Worm (Caenorhabditis elegans) whole organism, mixed stage, embryonic: ENCODE measurements around the gene Y42G9A.2.

ENCODE experiments used
- bed-3 ChIP-seq: fragments of 200-800 bp; sonication (Bioruptor generic); optimal IDR thresholded peaks from 3 replicates; lab custom pipeline; 2018; ENCODE audit warnings: mild to moderate bottlenecking, missing genetic modification characterization, moderate library complexity, missing compliant biosample characterization
- blmp-1 ChIP-seq: fragments of 150-350 bp; optimal IDR thresholded peaks from 2 replicates; lab custom pipeline; 2014; ENCODE audit warnings: missing biosample characterization, missing genetic modification characterization
- ceh-43 ChIP-seq: fragments of 200-800 bp; sonication (Bioruptor generic); optimal IDR thresholded peaks from 2 replicates; lab custom pipeline; 2018; ENCODE audit warnings: mild to moderate bottlenecking, missing genetic modification characterization, moderate library complexity, missing compliant biosample characterization
- ceh-83 ChIP-seq: fragments of 200-800 bp; sonication (Bioruptor generic); optimal IDR thresholded peaks from 2 replicates; lab custom pipeline; 2018; ENCODE audit warnings: mild to moderate bottlenecking, missing genetic modification characterization, missing compliant biosample characterization
- ces-1 ChIP-seq: fragments of 150-350 bp; optimal IDR thresholded peaks from 2 replicates; lab custom pipeline; 2014; ENCODE audit warnings: missing biosample characterization, missing genetic modification reagents, missing genetic modification characterization
- drap-1 ChIP-seq: fragments of 200-800 bp; sonication (Bioruptor generic); optimal IDR thresholded peaks from 3 replicates; lab custom pipeline; 2018; ENCODE audit warnings: mild to moderate bottlenecking, missing genetic modification characterization, missing compliant biosample characterization
- elt-1 ChIP-seq: sonication (generic microtip); optimal IDR thresholded peaks from 2 replicates; lab custom pipeline; 2017; ENCODE audit warnings: missing genetic modification characterization, mild to moderate bottlenecking, missing compliant biosample characterization, antibody characterized with exemption, moderate library complexity, borderline replicate concordance; ENCODE audit not compliant: insufficient read depth
- flh-1 ChIP-seq: fragments of 200-800 bp; sonication (Bioruptor generic); optimal IDR thresholded peaks from 2 replicates; lab custom pipeline; 2018; ENCODE audit warnings: mild to moderate bottlenecking, missing genetic modification characterization, moderate library complexity, missing compliant biosample characterization
- ham-2 ChIP-seq: fragments of 200-800 bp; sonication (Bioruptor generic); optimal IDR thresholded peaks from 2 replicates; lab custom pipeline; 2018; ENCODE audit warnings: mild to moderate bottlenecking, missing genetic modification characterization, missing compliant biosample characterization
- hlh-1 ChIP-seq: fragments of 150-350 bp; optimal IDR thresholded peaks from 2 replicates; lab custom pipeline; 2014; ENCODE audit warnings: missing biosample characterization, missing genetic modification reagents, missing genetic modification characterization
- lsy-2 ChIP-seq: fragments of 150-350 bp; optimal IDR thresholded peaks from 2 replicates; lab custom pipeline; 2014; ENCODE audit warnings: missing biosample characterization, missing genetic modification characterization
- mab-5 ChIP-seq: fragments of 150-350 bp; optimal IDR thresholded peaks from 2 replicates; lab custom pipeline; 2014; ENCODE audit warnings: missing biosample characterization, missing genetic modification characterization
- mls-2 ChIP-seq: sonication (generic microtip); optimal IDR thresholded peaks from 2 replicates; lab custom pipeline; 2016; ENCODE audit warnings: mild to moderate bottlenecking, missing genetic modification characterization, moderate library complexity, missing compliant biosample characterization
- nhr-12 ChIP-seq: fragments of 150-350 bp; optimal IDR thresholded peaks from 2 replicates; lab custom pipeline; 2014; ENCODE audit warnings: missing biosample characterization, missing genetic modification characterization
- nhr-2 ChIP-seq: fragments of 150-350 bp; optimal IDR thresholded peaks from 2 replicates; lab custom pipeline; 2014; ENCODE audit warnings: missing biosample characterization, missing genetic modification characterization
- nhr-237 ChIP-seq: fragments of 150-350 bp; optimal IDR thresholded peaks from 2 replicates; lab custom pipeline; 2014; ENCODE audit warnings: missing biosample characterization, missing genetic modification characterization
- nhr-28 ChIP-seq: fragments of 150-350 bp; optimal IDR thresholded peaks from 2 replicates; lab custom pipeline; 2014; ENCODE audit warnings: missing biosample characterization, missing genetic modification characterization
- nhr-76 ChIP-seq: sonication (generic microtip); optimal IDR thresholded peaks from 2 replicates; lab custom pipeline; 2017; ENCODE audit warnings: missing biosample characterization, missing genetic modification characterization
- sem-2 ChIP-seq: fragments of 200-800 bp; sonication (Bioruptor generic); optimal IDR thresholded peaks from 2 replicates; lab custom pipeline; 2018; ENCODE audit warnings: mild to moderate bottlenecking, missing genetic modification characterization, missing compliant biosample characterization
- snpc-4 ChIP-seq: fragments of 150-350 bp; optimal IDR thresholded peaks from 2 replicates; lab custom pipeline; 2014; ENCODE audit warnings: missing biosample characterization, missing genetic modification characterization
- sptf-1 ChIP-seq: sonication (generic microtip); optimal IDR thresholded peaks from 2 replicates; lab custom pipeline; 2017; ENCODE audit warnings: mild to moderate bottlenecking, missing genetic modification characterization, moderate library complexity, missing compliant biosample characterization
- tbx-8 ChIP-seq: fragments of 200-800 bp; sonication (Bioruptor generic); optimal IDR thresholded peaks from 2 replicates; lab custom pipeline; 2018; ENCODE audit warnings: mild to moderate bottlenecking, missing genetic modification characterization, moderate library complexity, missing compliant biosample characterization
- unc-120 ChIP-seq: sonication (generic microtip); optimal IDR thresholded peaks from 2 replicates; lab custom pipeline; 2017; ENCODE audit warnings: missing genetic modification characterization, missing compliant biosample characterization; ENCODE audit not compliant: poor library complexity, severe bottlenecking
- unc-39 ChIP-seq: fragments of 150-350 bp; optimal IDR thresholded peaks from 2 replicates; lab custom pipeline; 2014; ENCODE audit warnings: missing biosample characterization, missing genetic modification characterization
- unc-62 ChIP-seq: fragments of 150-350 bp; optimal IDR thresholded peaks from 2 replicates; lab custom pipeline; 2014; ENCODE audit warnings: missing biosample characterization, missing genetic modification reagents, missing genetic modification characterization
- zip-8 ChIP-seq: fragments of 150-350 bp; optimal IDR thresholded peaks from 2 replicates; lab custom pipeline; 2014; ENCODE audit warnings: missing biosample characterization, missing genetic modification characterization
- ztf-11 ChIP-seq: fragments of 150-350 bp; optimal IDR thresholded peaks from 2 replicates; lab custom pipeline; 2014; ENCODE audit warnings: missing biosample characterization, missing genetic modification characterization

Gene Y42G9A.2

DNA sequence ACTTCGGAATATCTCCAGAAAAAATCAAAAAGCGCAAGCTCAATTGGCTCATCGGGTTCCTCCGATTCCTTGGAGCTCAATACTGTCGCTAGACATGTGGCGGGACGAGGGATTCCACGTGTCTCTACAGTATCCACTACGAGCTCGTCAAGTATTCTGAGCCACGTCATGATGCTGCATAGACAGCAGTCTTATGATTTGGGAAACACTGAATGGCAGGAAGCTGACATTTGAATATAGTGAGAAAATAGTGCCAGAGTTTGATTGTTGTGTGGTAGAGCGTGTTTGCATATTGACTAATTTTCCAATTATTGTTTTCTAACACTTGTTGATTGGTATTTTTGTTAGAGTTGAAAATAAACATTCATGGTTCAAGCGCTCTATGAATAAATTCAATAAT, 15.4 kb downstream of the Y42G9A.2 start:
- TF ChIP-seq zip-8 (tag; lab: Kevin White, UChicago) (no peak), hlh-1 (no peak), nhr-2 (tag; lab: Kevin White, UChicago) (no peak), ceh-43 (GFP tag; lab: Kevin White, UChicago) (no peak)

DNA sequence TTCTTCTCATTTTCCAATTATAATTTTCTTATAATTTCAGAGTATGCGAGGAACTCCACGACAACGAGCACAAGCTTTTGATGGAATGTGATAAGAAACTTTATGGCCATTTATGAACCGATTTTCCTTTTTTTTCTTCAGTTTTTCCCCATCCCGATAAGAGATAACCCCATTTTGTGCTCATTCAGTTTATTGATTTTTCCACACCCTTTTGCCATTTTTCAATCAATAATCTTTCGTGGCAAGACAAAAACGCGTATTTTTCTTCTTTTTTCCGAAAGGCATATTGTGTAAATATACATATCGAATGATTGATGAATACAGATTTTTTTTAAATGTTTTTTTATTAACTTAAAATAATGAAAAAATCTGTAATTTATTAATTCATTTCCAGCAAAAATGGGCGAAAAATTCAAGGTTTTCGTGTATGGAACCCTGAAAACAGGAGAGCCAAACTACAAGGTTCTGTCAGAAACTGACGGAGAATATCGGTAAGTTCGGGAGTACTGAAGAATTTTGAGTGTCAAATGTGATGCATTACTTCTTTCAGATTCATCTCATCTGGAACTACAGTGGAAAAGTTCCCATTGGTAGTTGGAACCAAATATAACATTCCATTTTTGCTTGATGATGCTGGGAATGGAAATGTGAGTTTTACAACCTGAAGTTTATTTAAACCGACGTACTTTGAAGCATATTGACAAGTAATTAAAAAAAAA, 16.4 kb downstream of the Y42G9A.2 start, which contains the start of gene F42A10.9:
Gene F42A10.9 (plus strand): TSS at position 321 of the 719 bp plus-strand sequence.
- no peak for TF ChIP-seq unc-39 (tag; lab: Kevin White, UChicago)
- no peak for TF ChIP-seq nhr-2 (tag; lab: Kevin White, UChicago)
- TF ChIP-seq sem-2 (GFP tag; lab: Kevin White, UChicago): no peak
- no peak for TF ChIP-seq drap-1
- TF ChIP-seq nhr-28 (tag; lab: Kevin White, UChicago): no peak
- TF ChIP-seq ztf-11 (tag; lab: Kevin White, UChicago): no peak
- no peak for TF ChIP-seq nhr-76 (tag; lab: Kevin White, UChicago)
- TF ChIP-seq tbx-8: no peak

DNA sequence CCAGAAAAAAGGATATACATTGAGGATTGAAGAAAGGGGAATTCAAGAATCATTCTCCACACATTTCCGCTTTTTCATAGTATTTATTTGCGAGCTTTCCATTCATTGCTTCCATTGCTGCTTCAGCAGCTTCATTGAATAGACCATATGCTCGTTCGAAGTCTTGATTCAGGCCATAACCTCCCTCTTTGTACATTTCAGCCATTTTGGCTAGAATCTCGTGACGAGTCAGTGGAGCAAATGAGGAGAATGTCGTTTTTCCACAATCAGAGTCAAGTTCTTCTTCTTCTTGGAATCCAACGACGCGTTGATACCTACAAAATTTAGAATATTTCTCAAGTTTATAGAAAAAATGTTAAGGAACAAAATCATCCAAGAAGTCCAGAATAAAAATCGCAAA, 17.3 kb downstream of the Y42G9A.2 start:
- TF ChIP-seq tbx-8: no peak
- TF ChIP-seq elt-1 (tag; lab: Kevin White, UChicago): no peak
- no peak for TF ChIP-seq mls-2
- no peak for TF ChIP-seq nhr-12 (tag; lab: Kevin White, UChicago)
- TF ChIP-seq ceh-83 (GFP tag; lab: Kevin White, UChicago): no peak
- no peak for TF ChIP-seq nhr-76 (tag; lab: Kevin White, UChicago)
- no peak for TF ChIP-seq unc-120
- no peak for TF ChIP-seq unc-62 (GFP tag; lab: Kevin White, UChicago)
- no peak for TF ChIP-seq ham-2
- no peak for TF ChIP-seq nhr-237 (tag; lab: Kevin White, UChicago)
- TF ChIP-seq snpc-4 (tag; lab: Kevin White, UChicago): no peak
- TF ChIP-seq hlh-1: no peak
- TF ChIP-seq lsy-2 (tag; lab: Kevin White, UChicago): no peak

DNA sequence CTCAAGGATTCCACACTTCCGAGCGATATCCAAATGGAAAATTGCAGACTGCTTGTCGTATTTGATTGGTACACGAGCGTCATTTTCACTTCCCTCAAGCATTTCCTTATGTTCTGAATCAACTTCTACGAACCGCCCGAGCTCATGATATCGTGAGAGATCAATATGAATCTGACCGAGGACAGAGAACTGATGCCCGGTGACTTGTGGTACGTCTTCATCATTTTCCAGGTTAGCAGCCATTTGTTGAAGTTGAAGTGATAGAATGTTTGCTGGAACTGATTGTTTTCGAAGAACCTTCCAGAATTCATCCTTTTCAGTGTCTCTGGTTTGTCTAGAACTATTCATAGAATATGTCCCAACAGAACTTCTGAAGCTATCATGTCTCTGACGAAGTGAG, 18.6 kb downstream of the Y42G9A.2 start:
- TF ChIP-seq nhr-28 (tag; lab: Kevin White, UChicago): no peak
- TF ChIP-seq nhr-76 (tag; lab: Kevin White, UChicago): no peak
- TF ChIP-seq bed-3: no peak
- no peak for TF ChIP-seq ztf-11 (tag; lab: Kevin White, UChicago)
- TF ChIP-seq drap-1: no peak
- no peak for TF ChIP-seq ces-1 (GFP tag; lab: Kevin White, UChicago)
- no peak for TF ChIP-seq nhr-237 (tag; lab: Kevin White, UChicago)
- TF ChIP-seq ceh-43 (GFP tag; lab: Kevin White, UChicago): no peak
- TF ChIP-seq blmp-1 (tag; lab: Kevin White, UChicago): no peak
- TF ChIP-seq lsy-2 (tag; lab: Kevin White, UChicago): no peak
- no peak for TF ChIP-seq unc-39 (tag; lab: Kevin White, UChicago)
- no peak for TF ChIP-seq hlh-1
- TF ChIP-seq ceh-83 (GFP tag; lab: Kevin White, UChicago): no peak
- no peak for TF ChIP-seq flh-1 (GFP tag; lab: Kevin White, UChicago)
- TF ChIP-seq mab-5: no peak
- no peak for TF ChIP-seq ham-2

DNA sequence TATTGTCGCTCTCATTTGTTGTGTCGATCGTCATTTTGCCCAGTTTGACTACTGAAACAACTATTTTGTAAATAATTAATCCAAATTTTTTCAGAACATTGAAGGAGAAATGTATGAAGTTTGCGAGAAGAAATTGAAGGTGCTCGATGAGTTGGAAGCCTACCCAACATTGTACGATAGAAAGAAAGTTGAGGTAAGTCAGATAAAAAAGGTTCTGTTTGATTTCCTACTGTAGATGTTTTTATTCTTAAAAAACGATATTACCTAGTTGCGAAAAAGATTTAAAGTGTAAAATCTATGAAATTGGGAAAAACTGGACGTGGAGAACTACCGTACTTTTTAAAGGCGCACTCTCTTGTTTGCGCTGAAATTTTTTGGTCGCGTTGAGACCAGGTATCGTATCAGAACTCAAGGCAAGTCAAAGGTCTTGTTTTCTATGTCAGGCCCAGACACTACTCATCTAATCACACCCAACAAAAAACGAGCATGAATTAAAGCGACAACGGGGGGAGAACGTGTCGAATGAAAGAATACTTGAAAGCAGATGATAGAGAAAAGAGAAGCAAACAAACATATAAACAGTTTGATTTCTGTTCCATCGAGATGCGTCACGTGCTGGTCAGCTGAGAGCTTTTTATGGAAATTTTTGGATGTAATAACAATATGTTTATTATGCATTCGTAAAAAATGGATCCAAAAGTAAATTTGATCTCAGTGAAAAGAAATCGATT, 20.7 kb downstream of the Y42G9A.2 start, which contains the start of gene efk-1:
Gene efk-1 (minus strand): TSS at position 51 of the 731 bp plus-strand sequence.
- no peak for TF ChIP-seq sptf-1
- no peak for TF ChIP-seq zip-8 (tag; lab: Kevin White, UChicago)
- TF ChIP-seq bed-3: no peak
- no peak for TF ChIP-seq drap-1
- no peak for TF ChIP-seq ztf-11 (tag; lab: Kevin White, UChicago)
- TF ChIP-seq unc-39 (tag; lab: Kevin White, UChicago): no peak
- no peak for TF ChIP-seq hlh-1
- no peak for TF ChIP-seq ham-2
- no peak for TF ChIP-seq ceh-83 (GFP tag; lab: Kevin White, UChicago)
- no peak for TF ChIP-seq mab-5
